Worm (Caenorhabditis elegans) whole organism, young adult: ENCODE data around the gene skih-2.

ENCODE experiments used
- ets-4 ChIP-seq: fragments of 200-800 bp; sonication (Bioruptor generic); optimal IDR thresholded peaks from 2 replicates; lab custom pipeline; 2018; ENCODE audit warnings: mild to moderate bottlenecking, missing genetic modification characterization, missing compliant biosample characterization
- hlh-26 ChIP-seq: fragments of 200-800 bp; sonication (Bioruptor generic); conservative IDR thresholded peaks from 2 replicates; pipeline ENCODE4 v1.3.6; 2022; ENCODE audit warnings: missing genetic modification reagents, missing genetic modification characterization, missing compliant biosample characterization
- lin-35 ChIP-seq, 3 experiments: fragments of 150-350 bp in 2 of 3; sonication (generic microtip) in 1 of 3; optimal IDR thresholded peaks; 2 replicates each; lab custom pipeline; 2014 to 2018; ENCODE audit warnings: missing biosample characterization in 3 of 3, missing genetic modification characterization in 3 of 3, missing genetic modification reagents in 3 of 3
- lsl-1 ChIP-seq: fragments of 200-800 bp; sonication (Bioruptor generic); optimal IDR thresholded peaks from 2 replicates; lab custom pipeline; 2018; ENCODE audit warnings: mild to moderate bottlenecking, missing genetic modification characterization, moderate library complexity, missing compliant biosample characterization
- sptf-2 ChIP-seq: fragments of 200-800 bp; sonication (Bioruptor generic); optimal IDR thresholded peaks from 2 replicates; lab custom pipeline; 2018; ENCODE audit warnings: mild to moderate bottlenecking, missing genetic modification characterization, missing compliant biosample characterization
- unc-62 ChIP-seq: fragments of 150-350 bp; optimal IDR thresholded peaks from 2 replicates; lab custom pipeline; 2014; ENCODE audit warnings: missing biosample characterization, missing genetic modification reagents, missing genetic modification characterization

DNA sequence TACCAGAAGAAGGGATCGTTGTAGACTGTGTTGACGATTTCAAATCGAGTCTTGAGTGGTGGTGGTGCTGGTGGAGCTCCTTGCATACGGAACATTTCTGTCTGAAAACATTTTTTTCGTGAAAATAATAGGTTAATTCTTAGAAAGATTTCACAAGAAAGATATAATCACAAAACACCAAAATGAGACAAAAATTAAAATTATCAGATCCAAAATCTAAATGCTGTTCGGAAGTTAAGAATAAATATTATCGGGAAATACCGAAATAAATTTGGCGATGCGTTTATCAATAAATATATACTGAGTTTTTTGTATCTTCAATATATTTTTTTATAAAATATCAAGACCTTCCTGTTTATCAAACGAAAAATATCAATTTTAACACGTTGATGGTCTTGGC is 36.3 kb upstream of the skih-2 start, which contains the start of gene C08F8.9:
- TF ChIP-seq lin-35 (GFP tag; optimal IDR thresholded peaks at IDR 0.05; lab: Kevin White, UChicago) (no peak), unc-62 (no peak), ets-4 (GFP tag; lab: Kevin White, UChicago) (no peak), sptf-2 (no peak), hlh-26 (GFP tag; lab: Robert Waterston, UW) (no peak), lsl-1 (GFP tag; lab: Kevin White, UChicago) (no peak)
